Worm (Caenorhabditis elegans) whole organism, mixed stage, embryonic: ENCODE data around the gene W10G11.2.

Experiments
- M03D4.4 ChIP-seq: sonication (generic microtip); optimal IDR thresholded peaks from 2 replicates; lab custom pipeline; 2017; ENCODE audit warnings: mild to moderate bottlenecking, missing genetic modification characterization, missing compliant biosample characterization
- bed-3 ChIP-seq: fragments of 200-800 bp; sonication (Bioruptor generic); optimal IDR thresholded peaks from 3 replicates; lab custom pipeline; 2018; ENCODE audit warnings: mild to moderate bottlenecking, missing genetic modification characterization, moderate library complexity, missing compliant biosample characterization
- blmp-1 ChIP-seq: fragments of 150-350 bp; optimal IDR thresholded peaks from 2 replicates; lab custom pipeline; 2014; ENCODE audit warnings: missing biosample characterization, missing genetic modification characterization
- ceh-39 ChIP-seq: fragments of 150-350 bp; optimal IDR thresholded peaks from 2 replicates; lab custom pipeline; 2014; ENCODE audit warnings: missing biosample characterization, missing genetic modification characterization
- ceh-43 ChIP-seq: fragments of 200-800 bp; sonication (Bioruptor generic); optimal IDR thresholded peaks from 2 replicates; lab custom pipeline; 2018; ENCODE audit warnings: mild to moderate bottlenecking, missing genetic modification characterization, moderate library complexity, missing compliant biosample characterization
- ceh-83 ChIP-seq: fragments of 200-800 bp; sonication (Bioruptor generic); optimal IDR thresholded peaks from 2 replicates; lab custom pipeline; 2018; ENCODE audit warnings: mild to moderate bottlenecking, missing genetic modification characterization, missing compliant biosample characterization
- ces-1 ChIP-seq: fragments of 150-350 bp; optimal IDR thresholded peaks from 2 replicates; lab custom pipeline; 2014; ENCODE audit warnings: missing biosample characterization, missing genetic modification reagents, missing genetic modification characterization
- cnd-1 ChIP-seq: fragments of 200-800 bp; sonication (Bioruptor generic); optimal IDR thresholded peaks from 2 replicates; lab custom pipeline; 2018; ENCODE audit warnings: mild to moderate bottlenecking, missing genetic modification characterization, missing compliant biosample characterization
- drap-1 ChIP-seq: fragments of 200-800 bp; sonication (Bioruptor generic); optimal IDR thresholded peaks from 3 replicates; lab custom pipeline; 2018; ENCODE audit warnings: mild to moderate bottlenecking, missing genetic modification characterization, missing compliant biosample characterization
- elt-3 ChIP-seq: fragments of 150-350 bp; optimal IDR thresholded peaks from 2 replicates; lab custom pipeline; 2014; ENCODE audit warnings: missing biosample characterization, missing genetic modification characterization
- ham-2 ChIP-seq: fragments of 200-800 bp; sonication (Bioruptor generic); optimal IDR thresholded peaks from 2 replicates; lab custom pipeline; 2018; ENCODE audit warnings: mild to moderate bottlenecking, missing genetic modification characterization, missing compliant biosample characterization
- hlh-1 ChIP-seq: fragments of 150-350 bp; optimal IDR thresholded peaks from 2 replicates; lab custom pipeline; 2014; ENCODE audit warnings: missing biosample characterization, missing genetic modification reagents, missing genetic modification characterization
- lin-13 ChIP-seq: fragments of 150-350 bp; optimal IDR thresholded peaks from 2 replicates; lab custom pipeline; 2014; ENCODE audit warnings: missing biosample characterization, missing genetic modification characterization
- mab-5 ChIP-seq: fragments of 150-350 bp; optimal IDR thresholded peaks from 2 replicates; lab custom pipeline; 2014; ENCODE audit warnings: missing biosample characterization, missing genetic modification characterization
- mep-1 ChIP-seq: fragments of 150-350 bp; optimal IDR thresholded peaks from 2 replicates; lab custom pipeline; 2017; ENCODE audit warnings: missing biosample characterization, missing genetic modification reagents, missing genetic modification characterization, inconsistent platforms
- mls-2 ChIP-seq: sonication (generic microtip); optimal IDR thresholded peaks from 2 replicates; lab custom pipeline; 2016; ENCODE audit warnings: mild to moderate bottlenecking, missing genetic modification characterization, moderate library complexity, missing compliant biosample characterization
- nhr-12 ChIP-seq: fragments of 150-350 bp; optimal IDR thresholded peaks from 2 replicates; lab custom pipeline; 2014; ENCODE audit warnings: missing biosample characterization, missing genetic modification characterization
- nhr-2 ChIP-seq: fragments of 150-350 bp; optimal IDR thresholded peaks from 2 replicates; lab custom pipeline; 2014; ENCODE audit warnings: missing biosample characterization, missing genetic modification characterization
- nhr-237 ChIP-seq: fragments of 150-350 bp; optimal IDR thresholded peaks from 2 replicates; lab custom pipeline; 2014; ENCODE audit warnings: missing biosample characterization, missing genetic modification characterization
- nhr-28 ChIP-seq: fragments of 150-350 bp; optimal IDR thresholded peaks from 2 replicates; lab custom pipeline; 2014; ENCODE audit warnings: missing biosample characterization, missing genetic modification characterization
- nhr-76 ChIP-seq: sonication (generic microtip); optimal IDR thresholded peaks from 2 replicates; lab custom pipeline; 2017; ENCODE audit warnings: missing biosample characterization, missing genetic modification characterization
- pha-4 ChIP-seq: fragments of 150-350 bp; optimal IDR thresholded peaks from 2 replicates; lab custom pipeline; 2018; ENCODE audit warnings: missing biosample characterization, missing genetic modification reagents, missing genetic modification characterization
- sem-2 ChIP-seq: fragments of 200-800 bp; sonication (Bioruptor generic); optimal IDR thresholded peaks from 2 replicates; lab custom pipeline; 2018; ENCODE audit warnings: mild to moderate bottlenecking, missing genetic modification characterization, missing compliant biosample characterization
- snpc-4 ChIP-seq: fragments of 150-350 bp; optimal IDR thresholded peaks from 2 replicates; lab custom pipeline; 2014; ENCODE audit warnings: missing biosample characterization, missing genetic modification characterization
- sptf-1 ChIP-seq: sonication (generic microtip); optimal IDR thresholded peaks from 2 replicates; lab custom pipeline; 2017; ENCODE audit warnings: mild to moderate bottlenecking, missing genetic modification characterization, moderate library complexity, missing compliant biosample characterization
- unc-39 ChIP-seq: fragments of 150-350 bp; optimal IDR thresholded peaks from 2 replicates; lab custom pipeline; 2014; ENCODE audit warnings: missing biosample characterization, missing genetic modification characterization
- unc-62 ChIP-seq: fragments of 150-350 bp; optimal IDR thresholded peaks from 2 replicates; lab custom pipeline; 2014; ENCODE audit warnings: missing biosample characterization, missing genetic modification reagents, missing genetic modification characterization
- zip-8 ChIP-seq: fragments of 150-350 bp; optimal IDR thresholded peaks from 2 replicates; lab custom pipeline; 2014; ENCODE audit warnings: missing biosample characterization, missing genetic modification characterization
- ztf-11 ChIP-seq: fragments of 150-350 bp; optimal IDR thresholded peaks from 2 replicates; lab custom pipeline; 2014; ENCODE audit warnings: missing biosample characterization, missing genetic modification characterization

Gene W10G11.2

ce11 chrII:3561561-3561960, at the start of gene W10G11.2:
W10G11.2 (minus strand) TSS chrII:3561661.
- TF ChIP-seq pha-4 (tag; lab: Kevin White, UChicago) (no peak), ces-1 (GFP tag; lab: Kevin White, UChicago) (no peak), nhr-76 (tag; lab: Kevin White, UChicago) (no peak), hlh-1 (tag; lab: Kevin White, UChicago) (no peak)

ce11 chrII:3609764-3610163, 48.3 kb upstream of the W10G11.2 start, which contains the start of gene Y49F6A.5:
Y49F6A.5 (minus strand) TSS chrII:3609864.
- TF ChIP-seq M03D4.4 (tag; lab: Kevin White, UChicago) = no peak
- no peak for TF ChIP-seq bed-3 (GFP tag; lab: Kevin White, UChicago)
- TF ChIP-seq lin-13 = no peak
- no peak for TF ChIP-seq sptf-1 (tag; lab: Kevin White, UChicago)
- no peak for TF ChIP-seq ceh-39 (tag; lab: Kevin White, UChicago)
- no peak for TF ChIP-seq unc-62 (GFP tag; lab: Kevin White, UChicago)
- no peak for TF ChIP-seq drap-1
- TF ChIP-seq ceh-83 (GFP tag; lab: Kevin White, UChicago) = no peak
- TF ChIP-seq unc-39 (tag; lab: Kevin White, UChicago) = no peak
- no peak for TF ChIP-seq zip-8 (tag; lab: Kevin White, UChicago)
- TF ChIP-seq ztf-11 (tag; lab: Kevin White, UChicago) = no peak
- no peak for TF ChIP-seq nhr-28
- TF ChIP-seq cnd-1 = no peak
- no peak for TF ChIP-seq snpc-4
- no peak for TF ChIP-seq mep-1 (tag; lab: Kevin White, UChicago)
- no peak for TF ChIP-seq pha-4 (tag; lab: Kevin White, UChicago)
- TF ChIP-seq ceh-43 (GFP tag; lab: Kevin White, UChicago) = no peak
- TF ChIP-seq sem-2 (GFP tag; lab: Kevin White, UChicago) = no peak

- TF ChIP-seq blmp-1 (no peak), nhr-237 (tag; lab: Kevin White, UChicago) (no peak), elt-3 (no peak), nhr-28 (no peak)
Measured at ce11 chrII:3604578-3604977, 43.1 kb upstream of the W10G11.2 start.

- no peak for TF ChIP-seq nhr-12
- no peak for TF ChIP-seq elt-3
- TF ChIP-seq cnd-1 = no peak
- no peak for TF ChIP-seq unc-62 (GFP tag; lab: Kevin White, UChicago)
- no peak for TF ChIP-seq snpc-4
- no peak for TF ChIP-seq nhr-237 (tag; lab: Kevin White, UChicago)
- TF ChIP-seq drap-1 = no peak
- TF ChIP-seq ceh-39 (tag; lab: Kevin White, UChicago) = no peak
- TF ChIP-seq nhr-28 = no peak
- TF ChIP-seq sptf-1 (tag; lab: Kevin White, UChicago) = no peak
- TF ChIP-seq M03D4.4 (tag; lab: Kevin White, UChicago) = no peak
- no peak for TF ChIP-seq hlh-1 (tag; lab: Kevin White, UChicago)
- no peak for TF ChIP-seq ham-2
- no peak for TF ChIP-seq nhr-2 (tag; lab: Kevin White, UChicago)
Measured at ce11 chrII:3598721-3599120, 37.3 kb upstream of the W10G11.2 start, which contains the start of gene Y49F6A.11. Y49F6A.11 (minus strand) TSS chrII:3598821.

- TF ChIP-seq ham-2 (no peak), nhr-28 (no peak)
Measured at ce11 chrII:3595339-3595738, 33.9 kb upstream of the W10G11.2 start, which contains the start of gene Y49F6A.12. Y49F6A.12 (plus strand) TSS chrII:3595639.

ce11 chrII:3583402-3583801, 21.9 kb upstream of the W10G11.2 start, which contains the start of gene srh-60:
srh-60 (plus strand) TSS chrII:3583702.
- no peak for TF ChIP-seq mls-2 (tag; lab: Kevin White, UChicago)
- no peak for TF ChIP-seq nhr-12
- TF ChIP-seq ceh-39 (tag; lab: Kevin White, UChicago) = no peak
- TF ChIP-seq nhr-237 (tag; lab: Kevin White, UChicago) = no peak
- no peak for TF ChIP-seq unc-62 (GFP tag; lab: Kevin White, UChicago)
- TF ChIP-seq ham-2 = no peak

- TF ChIP-seq ceh-39 (tag; lab: Kevin White, UChicago) = no peak
- no peak for TF ChIP-seq ces-1 (GFP tag; lab: Kevin White, UChicago)
- TF ChIP-seq nhr-237 (tag; lab: Kevin White, UChicago) = no peak
- TF ChIP-seq cnd-1 = no peak
- no peak for TF ChIP-seq sptf-1 (tag; lab: Kevin White, UChicago)
- no peak for TF ChIP-seq sem-2 (GFP tag; lab: Kevin White, UChicago)
- TF ChIP-seq mep-1 (tag; lab: Kevin White, UChicago) = no peak
- TF ChIP-seq hlh-1 (tag; lab: Kevin White, UChicago) = no peak
- TF ChIP-seq blmp-1 = no peak
- TF ChIP-seq nhr-2 (tag; lab: Kevin White, UChicago) = no peak
- no peak for TF ChIP-seq lin-13
- TF ChIP-seq mab-5 (tag; lab: Kevin White, UChicago) = no peak
- TF ChIP-seq M03D4.4 (tag; lab: Kevin White, UChicago) = no peak
- TF ChIP-seq elt-3 = no peak
- TF ChIP-seq unc-39 (tag; lab: Kevin White, UChicago) = no peak
- no peak for TF ChIP-seq nhr-76 (tag; lab: Kevin White, UChicago)
Measured at ce11 chrII:3581752-3582151, 20.3 kb upstream of the W10G11.2 start, which contains the start of gene srh-59. srh-59 (plus strand) TSS chrII:3582052.
